Worm (Caenorhabditis elegans) whole organism, young adult: ENCODE measurements around the gene irg-2.

Experiments
- attf-6 ChIP-seq: fragments of 200-800 bp; sonication (Bioruptor generic); IDR thresholded peaks from 2 replicates; pipeline ENCODE4 v1.3.6; 2022; ENCODE audit warnings: missing genetic modification reagents, missing genetic modification characterization, missing compliant biosample characterization
- lin-35 ChIP-seq, 3 experiments: fragments of 150-350 bp in 2 of 3; sonication (generic microtip) in 1 of 3; optimal IDR thresholded peaks; 2 replicates each; lab custom pipeline; 2014 to 2018; ENCODE audit warnings: missing biosample characterization in 3 of 3, missing genetic modification characterization in 3 of 3, missing genetic modification reagents in 3 of 3
- lin-40 ChIP-seq: sonication (generic microtip); optimal IDR thresholded peaks from 2 replicates; lab custom pipeline; 2016; ENCODE audit warnings: missing genetic modification characterization, mild to moderate bottlenecking, missing compliant biosample characterization, missing genotype, missing genetic modification reagents

DNA sequence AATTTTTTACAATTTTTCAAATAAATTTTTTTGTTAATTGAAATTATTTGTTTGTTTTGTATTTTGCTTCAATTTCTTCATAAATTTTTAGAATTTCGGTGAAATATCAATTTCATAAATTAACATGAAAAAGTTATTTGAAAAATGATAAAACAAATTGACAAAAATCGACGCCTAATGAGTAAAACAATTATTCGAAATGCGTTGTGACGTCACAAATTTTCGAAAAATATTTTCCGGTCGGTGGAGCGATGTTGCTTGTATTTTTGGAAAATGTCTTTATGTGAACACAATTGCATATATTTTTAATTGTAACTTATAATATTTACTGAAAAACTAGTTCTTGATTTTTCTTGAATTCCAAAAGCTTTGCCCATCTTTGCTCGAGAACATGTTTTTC is 38.6 kb downstream of the irg-2 start:
- no peak for TF ChIP-seq attf-6 (GFP tag; lab: Robert Waterston, UW)
- TF ChIP-seq lin-40 (tag; lab: Kevin White, UChicago): no peak
- no peak for TF ChIP-seq lin-35 (GFP tag; optimal IDR thresholded peaks at IDR 0.05; lab: Kevin White, UChicago)
